Fruit fly (Drosophila melanogaster) whole organism, prepupa: ENCODE measurements around the gene brv2.

Experiments
- CG10631 ChIP-seq: fragments of 200-800 bp; sonication (Bioruptor generic); optimal IDR thresholded peaks from 2 replicates; lab custom pipeline; 2016; ENCODE audit warnings: missing biosample characterization, missing genetic modification characterization
- CG11294 ChIP-seq: fragments of 200-800 bp; sonication (Bioruptor generic); IDR thresholded peaks from 2 replicates; pipeline ENCODE4 v1.3.6; 2022; ENCODE audit warnings: missing biosample characterization, missing genetic modification characterization
- CG11762 ChIP-seq: fragments of 200-800 bp; sonication (Bioruptor generic); optimal IDR thresholded peaks from 3 replicates; lab custom pipeline; 2016; ENCODE audit warnings: missing biosample characterization, missing genetic modification characterization; ENCODE audit not compliant: insufficient read depth
- CG11902 ChIP-seq: fragments of 200-800 bp; sonication (Bioruptor generic); optimal IDR thresholded peaks from 3 replicates; lab custom pipeline; 2016; ENCODE audit warnings: missing biosample characterization, missing genetic modification characterization
- CG1621 ChIP-seq: fragments of 200-800 bp; sonication (Bioruptor generic); optimal IDR thresholded peaks from 3 replicates; lab custom pipeline; 2018; ENCODE audit warnings: missing biosample characterization, mild to moderate bottlenecking, missing genetic modification characterization
- CG3032 ChIP-seq: fragments of 200-800 bp; optimal IDR thresholded peaks from 2 replicates; lab custom pipeline; 2019; ENCODE audit warnings: missing biosample characterization, mild to moderate bottlenecking, missing genetic modification characterization, moderate library complexity
- CG34406 ChIP-seq: fragments of 200-800 bp; sonication (Bioruptor generic); optimal IDR thresholded peaks from 3 replicates; lab custom pipeline; 2016; ENCODE audit warnings: missing biosample characterization, missing genetic modification characterization
- CG3919 ChIP-seq: fragments of 200-800 bp; sonication (Bioruptor generic); optimal IDR thresholded peaks from 3 replicates; lab custom pipeline; 2016; ENCODE audit warnings: missing biosample characterization, missing genetic modification characterization
- CG8119 ChIP-seq: fragments of 200-800 bp; sonication (Bioruptor generic); IDR thresholded peaks from 3 replicates; pipeline ENCODE4 v1.3.6; 2022; ENCODE audit warnings: missing biosample characterization, missing genetic modification characterization
- CG8319 ChIP-seq: fragments of 200-800 bp; sonication (Bioruptor generic); optimal IDR thresholded peaks from 3 replicates; lab custom pipeline; 2016; ENCODE audit warnings: missing biosample characterization, missing genetic modification characterization
- Eip78C ChIP-seq: fragments of 200-800 bp; sonication (Bioruptor generic); peaks from one replicate; lab custom pipeline; 2016; ENCODE audit warnings: missing biosample characterization, missing genetic modification characterization
- Eip93F ChIP-seq: fragments of 200-800 bp; sonication (Bioruptor generic); optimal IDR thresholded peaks from 2 replicates; lab custom pipeline; 2016; ENCODE audit warnings: missing biosample characterization, mild to moderate bottlenecking, missing genetic modification characterization
- Ets21C ChIP-seq: fragments of 200-800 bp; sonication (Bioruptor generic); optimal IDR thresholded peaks from 3 replicates; lab custom pipeline; 2016; ENCODE audit warnings: missing biosample characterization, missing genetic modification characterization
- Ets96B ChIP-seq: fragments of 200-800 bp; optimal IDR thresholded peaks from 2 replicates; lab custom pipeline; 2019; ENCODE audit warnings: missing biosample characterization, mild to moderate bottlenecking, missing genetic modification characterization, moderate library complexity
- Gug ChIP-seq: fragments of 200-800 bp; sonication (Bioruptor generic); IDR thresholded peaks from 2 replicates; pipeline ENCODE4 v1.3.6; 2022; ENCODE audit warnings: missing biosample characterization, missing genetic modification characterization
- Hr38 ChIP-seq: sonication (Bioruptor generic); optimal IDR thresholded peaks from 2 replicates; lab custom pipeline; 2016; ENCODE audit warnings: missing biosample characterization, missing genetic modification characterization
- Hr39 ChIP-seq: fragments of 200-800 bp; sonication (Bioruptor generic); optimal IDR thresholded peaks from 2 replicates; lab custom pipeline; 2016; ENCODE audit warnings: missing biosample characterization, missing genetic modification characterization
- Hr4 ChIP-seq: fragments of 200-800 bp; sonication (Bioruptor generic); optimal IDR thresholded peaks from 3 replicates; lab custom pipeline; 2016; ENCODE audit warnings: missing biosample characterization, missing genetic modification characterization
- Met ChIP-seq: fragments of 200-800 bp; sonication (Bioruptor generic); optimal IDR thresholded peaks from 3 replicates; lab custom pipeline; 2016; ENCODE audit warnings: missing biosample characterization, missing genetic modification characterization
- Smox ChIP-seq: fragments of 200-800 bp; sonication (Bioruptor generic); optimal IDR thresholded peaks from 3 replicates; lab custom pipeline; 2016; ENCODE audit warnings: missing biosample characterization, missing genetic modification characterization
- Sox15 ChIP-seq: fragments of 200-800 bp; sonication (Bioruptor generic); optimal IDR thresholded peaks from 3 replicates; lab custom pipeline; 2016; ENCODE audit warnings: missing biosample characterization, missing genetic modification characterization
- achi ChIP-seq: fragments of 200-800 bp; sonication (Bioruptor generic); optimal IDR thresholded peaks from 3 replicates; lab custom pipeline; 2016; ENCODE audit warnings: missing biosample characterization, missing genetic modification characterization
- acj6 ChIP-seq: fragments of 200-800 bp; sonication (Bioruptor generic); optimal IDR thresholded peaks from 3 replicates; lab custom pipeline; 2016; ENCODE audit warnings: missing biosample characterization, missing genetic modification characterization
- cyc ChIP-seq: fragments of 200-800 bp; sonication (Bioruptor generic); optimal IDR thresholded peaks from 3 replicates; lab custom pipeline; 2016; ENCODE audit warnings: missing biosample characterization, missing genetic modification characterization
- dsx ChIP-seq: fragments of 200-800 bp; optimal IDR thresholded peaks from 3 replicates; lab custom pipeline; 2019; ENCODE audit warnings: missing biosample characterization, mild to moderate bottlenecking, missing genetic modification characterization, moderate library complexity; ENCODE audit not compliant: poor library complexity, severe bottlenecking
- esn ChIP-seq: fragments of 200-800 bp; sonication (Bioruptor generic); optimal IDR thresholded peaks from 2 replicates; lab custom pipeline; 2016; ENCODE audit warnings: missing biosample characterization, mild to moderate bottlenecking, missing genetic modification characterization, moderate library complexity
- fd85E ChIP-seq: fragments of 200-800 bp; sonication (Bioruptor generic); optimal IDR thresholded peaks from 3 replicates; lab custom pipeline; 2016; ENCODE audit warnings: missing biosample characterization, missing genetic modification characterization
- fkh ChIP-seq: fragments of 200-800 bp; sonication (Bioruptor generic); optimal IDR thresholded peaks from 3 replicates; lab custom pipeline; 2017; ENCODE audit warnings: missing biosample characterization, mild to moderate bottlenecking, missing genetic modification characterization, moderate library complexity
- lz ChIP-seq: fragments of 200-800 bp; sonication (Bioruptor generic); optimal IDR thresholded peaks from 3 replicates; lab custom pipeline; 2016; ENCODE audit warnings: missing biosample characterization, missing genetic modification characterization
- pdm3 ChIP-seq: fragments of 200-800 bp; sonication (Bioruptor generic); optimal IDR thresholded peaks from 3 replicates; lab custom pipeline; 2016; ENCODE audit warnings: missing biosample characterization, missing genetic modification characterization
- salr ChIP-seq, 2 experiments: fragments of 200-800 bp; sonication (Bioruptor generic); optimal IDR thresholded peaks; 3 replicates each; lab custom pipeline; 2016 to 2018; ENCODE audit warnings: missing biosample characterization in 2 of 2, missing genetic modification characterization in 2 of 2, mild to moderate bottlenecking in 1 of 2
- spab ChIP-seq: fragments of 200-800 bp; sonication (Bioruptor generic); optimal IDR thresholded peaks from 2 replicates; lab custom pipeline; 2017; ENCODE audit warnings: missing biosample characterization, mild to moderate bottlenecking, missing genetic modification characterization, missing genetic modification reagents
- svp ChIP-seq: fragments of 200-800 bp; sonication (Bioruptor generic); peaks from one replicate; lab custom pipeline; 2016; ENCODE audit warnings: missing biosample characterization, missing genetic modification characterization
- topi ChIP-seq: fragments of 200-800 bp; sonication (Bioruptor generic); optimal IDR thresholded peaks from 3 replicates; lab custom pipeline; 2016; ENCODE audit warnings: missing biosample characterization, missing genetic modification characterization
- vri ChIP-seq: fragments of 200-800 bp; sonication (Bioruptor generic); optimal IDR thresholded peaks from 3 replicates; lab custom pipeline; 2016; ENCODE audit warnings: missing biosample characterization, mild to moderate bottlenecking, missing genetic modification characterization

Gene brv2

dm6 chr3L:17351522-17351921 lies 7.0 kb upstream of the brv2 start, which contains the start of gene CG7692:
Gene CG7692, plus strand, starts transcription at chr3L:17351822.
- TF ChIP-seq Ets21C = no peak

- TF ChIP-seq Hr4 (GFP tag; lab: Kevin White, UChicago) (no peak), Ets96B (tag; lab: Kevin White, UChicago) (no peak), CG11294 (GFP tag; lab: Robert Waterston, UW) (no peak), topi (GFP tag; lab: Kevin White, UChicago) (no peak), dsx (GFP tag; lab: Kevin White, UChicago) (no peak), CG8319 (no peak)
Measured at dm6 chr3L:17349604-17350003, 5.1 kb upstream of the brv2 start, which contains the start of gene Mip. Gene Mip, minus strand, starts transcription at chr3L:17349666.

DNA sequence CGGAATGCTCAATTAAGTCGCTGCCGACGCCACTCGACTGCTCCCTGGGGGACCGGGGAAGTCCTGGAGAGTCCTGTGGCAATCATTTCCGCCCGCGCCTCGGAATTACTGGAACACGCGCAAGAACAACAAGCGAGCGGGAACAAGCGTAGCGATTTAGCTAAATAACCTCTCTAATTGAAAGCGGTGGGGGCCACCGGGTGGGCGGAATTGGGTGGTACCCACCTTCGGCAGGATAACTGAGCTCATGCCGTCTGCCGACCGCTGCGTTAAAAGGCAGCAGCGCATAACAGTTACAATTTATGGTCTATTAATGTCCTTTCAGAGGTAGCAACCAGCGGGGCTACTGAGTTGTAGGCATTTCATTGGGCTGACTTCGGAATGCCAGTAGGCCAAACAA lies 1.9 kb upstream of the brv2 start:
- TF ChIP-seq CG11762 (GFP tag; lab: Kevin White, UChicago) (no peak), CG1621 (tag; lab: Kevin White, UChicago) (no peak), Hr38 (GFP tag; lab: Kevin White, UChicago) (no peak), vri (GFP tag; lab: Kevin White, UChicago) (no peak), CG3032 (tag; lab: Kevin White, UChicago) (no peak), CG10631 (no peak), esn (GFP tag; lab: Kevin White, UChicago) (no peak), Sox15 (GFP tag; lab: Kevin White, UChicago) (no peak), Hr39 (GFP tag; lab: Kevin White, UChicago) (no peak), fd85E (GFP tag; lab: Kevin White, UChicago) (no peak), Eip78C (GFP tag; lab: Kevin White, UChicago) (no peak), Eip93F (GFP tag; lab: Kevin White, UChicago) (no peak), svp (GFP tag; lab: Kevin White, UChicago) (no peak), pdm3 (GFP tag; lab: Kevin White, UChicago) (no peak), CG3919 (GFP tag; lab: Kevin White, UChicago) (no peak)

DNA sequence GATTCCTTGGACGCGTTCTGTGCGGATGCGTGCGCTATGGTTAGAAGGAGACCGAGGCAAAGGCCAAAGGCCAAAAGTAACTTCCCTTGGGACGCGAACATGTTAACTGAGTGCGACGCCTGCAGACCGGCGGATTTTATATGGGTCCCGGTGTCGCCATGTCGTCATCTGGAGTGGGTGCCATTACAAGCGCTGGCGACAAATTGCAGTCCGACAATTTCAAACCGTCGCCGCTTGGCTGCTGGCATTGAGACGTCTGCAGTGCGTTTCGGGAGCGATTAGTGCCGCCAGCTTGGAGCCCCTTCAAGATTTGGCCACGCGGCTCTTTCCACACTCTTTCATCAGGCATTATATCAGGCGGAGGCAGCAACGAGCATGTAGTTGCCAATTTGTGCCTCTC lies 3.3 kb downstream of the brv2 start, which contains the start of gene CG13727:
CG13727 (minus strand) TSS at position 101 of the 400 bp plus-strand sequence.
- no peak for TF ChIP-seq acj6 (GFP tag; lab: Kevin White, UChicago)
- no peak for TF ChIP-seq spab (GFP tag; lab: Kevin White, UChicago)
- TF ChIP-seq CG11902 = no peak
- no peak for TF ChIP-seq Eip93F (GFP tag; lab: Kevin White, UChicago)
- no peak for TF ChIP-seq CG3032 (tag; lab: Kevin White, UChicago)
- TF ChIP-seq esn (GFP tag; lab: Kevin White, UChicago) = no peak
- TF ChIP-seq Smox (GFP tag; lab: Kevin White, UChicago) = no peak
- TF ChIP-seq Eip78C (GFP tag; lab: Kevin White, UChicago) = no peak
- no peak for TF ChIP-seq Hr39 (GFP tag; lab: Kevin White, UChicago)
- TF ChIP-seq CG11294 (GFP tag; lab: Robert Waterston, UW) = no peak
- TF ChIP-seq lz (GFP tag; lab: Kevin White, UChicago) = no peak
- no peak for TF ChIP-seq salr (GFP tag; optimal IDR thresholded peaks at IDR 0.05; lab: Kevin White, UChicago)
- TF ChIP-seq dsx (GFP tag; lab: Kevin White, UChicago) = no peak
- no peak for TF ChIP-seq Hr38 (GFP tag; lab: Kevin White, UChicago)
- TF ChIP-seq Gug (GFP tag; lab: Robert Waterston, UW) = no peak
- TF ChIP-seq achi (GFP tag; lab: Kevin White, UChicago) = no peak
- no peak for TF ChIP-seq CG8119 (GFP tag; lab: Robert Waterston, UW)
- TF ChIP-seq cyc = no peak
- TF ChIP-seq CG34406 (GFP tag; lab: Kevin White, UChicago) = no peak

DNA sequence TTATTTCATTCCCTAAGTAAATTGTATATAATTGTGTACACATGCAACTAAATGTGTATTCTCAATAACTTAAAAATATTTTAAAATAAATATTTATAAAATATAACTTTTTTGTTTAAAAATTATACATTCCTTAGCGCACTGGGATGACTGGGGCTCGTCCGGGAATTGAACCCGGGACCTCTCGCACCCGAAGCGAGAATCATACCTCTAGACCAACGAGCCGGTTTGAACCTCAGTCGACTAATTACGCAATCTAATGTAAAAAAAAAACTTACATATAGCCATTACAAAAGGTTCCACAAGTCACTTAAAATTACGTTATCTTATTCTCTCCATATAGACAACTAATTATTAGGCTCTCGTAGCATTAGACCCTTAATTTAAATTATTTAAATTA lies 4.7 kb downstream of the brv2 start:
- TF ChIP-seq svp (GFP tag; lab: Kevin White, UChicago) = peak; percentile 27
- no peak for TF ChIP-seq fkh (GFP tag; lab: Kevin White, UChicago)
- no peak for TF ChIP-seq Met (GFP tag; lab: Kevin White, UChicago)
- TF ChIP-seq, all 60 proteins: peak for 1
